Worm (Caenorhabditis elegans) whole organism, late embryonic: ENCODE data around the gene ZK697.8.

Experiments
- C38D4.7 ChIP-seq: fragments of 200-800 bp; sonication (Bioruptor generic); optimal IDR thresholded peaks from 2 replicates; lab custom pipeline; 2018; ENCODE audit warnings: mild to moderate bottlenecking, missing genetic modification characterization, moderate library complexity, missing compliant biosample characterization
- F13H6.1 ChIP-seq: sonication (generic microtip); optimal IDR thresholded peaks from 2 replicates; lab custom pipeline; 2016; ENCODE audit warnings: missing genetic modification characterization, missing compliant biosample characterization
- Y22D7AL.16 ChIP-seq: sonication (generic microtip); optimal IDR thresholded peaks from 2 replicates; lab custom pipeline; 2016; ENCODE audit warnings: missing genetic modification characterization, missing compliant biosample characterization
- ahr-1 ChIP-seq: sonication (generic microtip); optimal IDR thresholded peaks from 2 replicates; lab custom pipeline; 2016; ENCODE audit warnings: missing genetic modification characterization, missing compliant biosample characterization
- ama-1 ChIP-seq: fragments of 150-350 bp; optimal IDR thresholded peaks from 2 replicates; lab custom pipeline; 2014
- ceh-18 ChIP-seq: sonication (generic microtip); optimal IDR thresholded peaks from 2 replicates; lab custom pipeline; 2016; ENCODE audit warnings: missing genetic modification characterization, missing compliant biosample characterization
- ceh-19 ChIP-seq: fragments of 200-800 bp; sonication (Bioruptor generic); optimal IDR thresholded peaks from 2 replicates; lab custom pipeline; 2018; ENCODE audit warnings: mild to moderate bottlenecking, missing genetic modification characterization, missing compliant biosample characterization
- ceh-2 ChIP-seq: sonication (generic microtip); optimal IDR thresholded peaks from 2 replicates; lab custom pipeline; 2016; ENCODE audit warnings: missing genotype, missing genetic modification characterization, missing compliant biosample characterization
- ceh-24 ChIP-seq: sonication (generic microtip); optimal IDR thresholded peaks from 2 replicates; lab custom pipeline; 2016; ENCODE audit warnings: mild to moderate bottlenecking, missing genetic modification characterization, missing compliant biosample characterization
- ceh-31 ChIP-seq: sonication (generic microtip); optimal IDR thresholded peaks from 2 replicates; lab custom pipeline; 2016; ENCODE audit warnings: missing genetic modification characterization, missing compliant biosample characterization
- ceh-34 ChIP-seq: sonication (generic microtip); optimal IDR thresholded peaks from 2 replicates; lab custom pipeline; 2016; ENCODE audit warnings: mild to moderate bottlenecking, missing genetic modification characterization, missing compliant biosample characterization
- ceh-45 ChIP-seq: fragments of 200-800 bp; sonication (Bioruptor generic); IDR thresholded peaks from 2 replicates; pipeline ENCODE4 v1.3.6; 2022; ENCODE audit warnings: missing genetic modification reagents, missing genetic modification characterization, missing compliant biosample characterization
- ceh-48 ChIP-seq: sonication (generic microtip); optimal IDR thresholded peaks from 2 replicates; lab custom pipeline; 2016; ENCODE audit warnings: missing genetic modification characterization, inconsistent platforms, missing compliant biosample characterization
- che-1 ChIP-seq: sonication (generic microtip); optimal IDR thresholded peaks from 2 replicates; lab custom pipeline; 2016; ENCODE audit warnings: mild to moderate bottlenecking, missing genetic modification characterization, missing compliant biosample characterization
- dve-1 ChIP-seq: sonication (generic microtip); optimal IDR thresholded peaks from 2 replicates; lab custom pipeline; 2017; ENCODE audit warnings: antibody characterized with exemption, mild to moderate bottlenecking, missing genetic modification characterization, missing compliant biosample characterization
- fax-1 ChIP-seq: sonication (generic microtip); optimal IDR thresholded peaks from 2 replicates; lab custom pipeline; 2016; ENCODE audit warnings: missing genotype, missing genetic modification characterization, missing compliant biosample characterization
- fkh-10 ChIP-seq: fragments of 150-350 bp; optimal IDR thresholded peaks from 2 replicates; lab custom pipeline; 2014; ENCODE audit warnings: missing biosample characterization, missing genetic modification reagents, missing genetic modification characterization
- fkh-6 ChIP-seq: sonication (generic microtip); optimal IDR thresholded peaks from 2 replicates; lab custom pipeline; 2016; ENCODE audit warnings: missing genetic modification characterization, missing compliant biosample characterization
- hlh-13 ChIP-seq: fragments of 200-800 bp; sonication (Bioruptor generic); optimal IDR thresholded peaks from 2 replicates; lab custom pipeline; 2018; ENCODE audit warnings: mild to moderate bottlenecking, missing genetic modification characterization, missing compliant biosample characterization
- hlh-6 ChIP-seq: sonication (generic microtip); optimal IDR thresholded peaks from 2 replicates; lab custom pipeline; 2016; ENCODE audit warnings: missing genotype, missing genetic modification characterization, missing compliant biosample characterization
- hlh-8 ChIP-seq: sonication (generic microtip); optimal IDR thresholded peaks from 2 replicates; lab custom pipeline; 2016; ENCODE audit warnings: missing genotype, missing genetic modification characterization, missing compliant biosample characterization
- lim-6 ChIP-seq: sonication (generic microtip); optimal IDR thresholded peaks from 2 replicates; lab custom pipeline; 2016; ENCODE audit warnings: missing genetic modification characterization, missing compliant biosample characterization
- lin-11 ChIP-seq: fragments of 200-800 bp; sonication (Bioruptor generic); optimal IDR thresholded peaks from 2 replicates; lab custom pipeline; 2018; ENCODE audit warnings: mild to moderate bottlenecking, missing genetic modification characterization, missing compliant biosample characterization
- madf-2 ChIP-seq: sonication (generic microtip); optimal IDR thresholded peaks from 2 replicates; lab custom pipeline; 2017; ENCODE audit warnings: missing genetic modification characterization, missing compliant biosample characterization
- mec-3 ChIP-seq: sonication (generic microtip); optimal IDR thresholded peaks from 2 replicates; lab custom pipeline; 2016; ENCODE audit warnings: borderline replicate concordance, missing genetic modification characterization, missing compliant biosample characterization
- nfya-1 ChIP-seq: sonication (generic microtip); optimal IDR thresholded peaks from 2 replicates; lab custom pipeline; 2017; ENCODE audit warnings: missing genetic modification characterization, mild to moderate bottlenecking, missing compliant biosample characterization, antibody characterized with exemption, moderate library complexity
- pqm-1 ChIP-seq: sonication (generic microtip); optimal IDR thresholded peaks from 2 replicates; lab custom pipeline; 2016; ENCODE audit warnings: missing genetic modification characterization, missing compliant biosample characterization
- ref-2 ChIP-seq: sonication (generic microtip); optimal IDR thresholded peaks from 2 replicates; lab custom pipeline; 2016; ENCODE audit warnings: missing genetic modification characterization, missing compliant biosample characterization
- sox-4 ChIP-seq: sonication (generic microtip); optimal IDR thresholded peaks from 2 replicates; lab custom pipeline; 2017; ENCODE audit warnings: mild to moderate bottlenecking, missing genetic modification characterization, inconsistent platforms, missing compliant biosample characterization
- syd-9 ChIP-seq: sonication (generic microtip); optimal IDR thresholded peaks from 2 replicates; lab custom pipeline; 2016; ENCODE audit warnings: mild to moderate bottlenecking, missing genetic modification characterization, moderate library complexity, missing compliant biosample characterization
- tbx-7 ChIP-seq: sonication (generic microtip); optimal IDR thresholded peaks from 2 replicates; lab custom pipeline; 2016; ENCODE audit warnings: missing genotype, missing genetic modification characterization, missing compliant biosample characterization
- ttx-3 ChIP-seq: sonication (generic microtip); optimal IDR thresholded peaks from 2 replicates; lab custom pipeline; 2016; ENCODE audit warnings: missing genetic modification reagents, missing genetic modification characterization, missing compliant biosample characterization
- unc-86 ChIP-seq: sonication (generic microtip); optimal IDR thresholded peaks from 2 replicates; lab custom pipeline; 2016; ENCODE audit warnings: missing genetic modification characterization, missing compliant biosample characterization
- zip-5 ChIP-seq: sonication (generic microtip); optimal IDR thresholded peaks from 2 replicates; lab custom pipeline; 2016; ENCODE audit warnings: missing genetic modification characterization, missing compliant biosample characterization

ZK697.8 gene

ce11 chrV:1788157-1788556 lies 39.2 kb upstream of the ZK697.8 start, which contains the start of gene F36H9.2:
Gene F36H9.2, plus strand, starts transcription at chrV:1788457.
- TF ChIP-seq syd-9 (tag; lab: Kevin White, UChicago) (no peak), ceh-24 (tag; lab: Kevin White, UChicago) (no peak), ama-1 (lab: Kevin White, UChicago) (no peak), zip-5 (tag; lab: Kevin White, UChicago) (no peak), lin-11 (tag; lab: Kevin White, UChicago) (no peak), unc-86 (tag; lab: Kevin White, UChicago) (no peak), ceh-34 (tag; lab: Kevin White, UChicago) (no peak), tbx-7 (tag; lab: Kevin White, UChicago) (no peak), lim-6 (tag; lab: Kevin White, UChicago) (no peak), sox-4 (tag; lab: Kevin White, UChicago) (no peak), ceh-31 (tag; lab: Kevin White, UChicago) (no peak), ceh-2 (no peak)

ce11 chrV:1781922-1782321 lies 33.0 kb upstream of the ZK697.8 start, which contains the start of gene F36H9.5:
Gene F36H9.5, minus strand, starts transcription at chrV:1782022.
- TF ChIP-seq syd-9 (tag; lab: Kevin White, UChicago), result no peak
- TF ChIP-seq madf-2 (tag; lab: Kevin White, UChicago), result no peak
- TF ChIP-seq Y22D7AL.16, result no peak
- TF ChIP-seq pqm-1 (tag; lab: Kevin White, UChicago), result no peak
- no peak for TF ChIP-seq nfya-1 (tag; lab: Kevin White, UChicago)
- no peak for TF ChIP-seq ceh-18
- TF ChIP-seq tbx-7 (tag; lab: Kevin White, UChicago), result no peak
- no peak for TF ChIP-seq ahr-1
- TF ChIP-seq hlh-13 (GFP tag; lab: Kevin White, UChicago), result no peak
- no peak for TF ChIP-seq zip-5 (tag; lab: Kevin White, UChicago)
- no peak for TF ChIP-seq ttx-3 (tag; lab: Kevin White, UChicago)
- TF ChIP-seq fkh-6 (tag; lab: Kevin White, UChicago), result no peak
- TF ChIP-seq ceh-19 (GFP tag; lab: Kevin White, UChicago), result no peak
- no peak for TF ChIP-seq hlh-6
- TF ChIP-seq che-1, result no peak
- no peak for TF ChIP-seq unc-86 (tag; lab: Kevin White, UChicago)

- TF ChIP-seq nfya-1 (tag; lab: Kevin White, UChicago), result peak; percentile 85
- TF ChIP-seq ceh-45 (GFP tag; lab: Robert Waterston, UW), result no peak
Observed at ce11 chrV:1779994-1780393, 31.0 kb upstream of the ZK697.8 start.

ce11 chrV:1779136-1779535 lies 30.2 kb upstream of the ZK697.8 start, which contains the start of gene F36H9.4:
Gene F36H9.4, minus strand, starts transcription at chrV:1779236.
- TF ChIP-seq hlh-8 (tag; lab: Kevin White, UChicago) (no peak), nfya-1 (tag; lab: Kevin White, UChicago) (no peak), ama-1 (lab: Kevin White, UChicago) (no peak), ref-2 (no peak), fax-1 (tag; lab: Kevin White, UChicago) (no peak), mec-3 (tag; lab: Kevin White, UChicago) (no peak), fkh-10 (GFP tag; lab: Kevin White, UChicago) (no peak), ceh-24 (tag; lab: Kevin White, UChicago) (no peak), F13H6.1 (tag; lab: Kevin White, UChicago) (no peak), sox-4 (tag; lab: Kevin White, UChicago) (no peak), lim-6 (tag; lab: Kevin White, UChicago) (no peak), C38D4.7 (GFP tag; lab: Kevin White, UChicago) (no peak), ceh-19 (GFP tag; lab: Kevin White, UChicago) (no peak), ceh-48 (tag; lab: Kevin White, UChicago) (no peak), dve-1 (no peak)
